Worm (Caenorhabditis elegans): ENCODE results near the gene cogc-4.

DNA sequence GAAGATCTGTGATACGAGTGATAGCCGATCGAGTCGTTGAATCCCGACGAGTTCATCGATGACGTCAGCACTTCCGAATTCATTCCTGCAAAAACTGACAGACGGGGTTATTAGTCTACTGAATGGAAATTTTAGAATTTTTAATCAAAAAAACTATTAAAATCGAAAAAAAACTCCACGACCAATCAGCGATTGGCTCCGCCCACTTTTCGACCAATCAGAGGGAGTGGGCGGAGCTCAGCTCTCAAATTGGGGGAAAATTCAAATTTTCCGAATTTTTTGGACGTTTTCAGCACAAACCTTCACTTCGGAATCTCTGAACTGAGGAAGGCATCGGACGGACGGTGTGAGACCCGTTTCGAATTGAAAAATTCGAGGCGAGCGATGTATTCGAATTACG is 30.3 kb upstream of the cogc-4 start:
- TF ChIP-seq lsy-2 (tag; optimal IDR thresholded peaks at IDR 0.05): no peak
- no peak for TF ChIP-seq snpc-4 (tag; optimal IDR thresholded peaks at IDR 0.05)
- TF ChIP-seq pha-4 (tag; optimal IDR thresholded peaks at IDR 0.05): no peak
- no peak for TF ChIP-seq lin-13 (tag; optimal IDR thresholded peaks at IDR 0.05)
- no peak for TF ChIP-seq nhr-237 (tag; optimal IDR thresholded peaks at IDR 0.05)
- no peak for TF ChIP-seq bed-3 (GFP tag; optimal IDR thresholded peaks at IDR 0.05)
- TF ChIP-seq mls-2 (tag; optimal IDR thresholded peaks at IDR 0.05): no peak
- no peak for TF ChIP-seq drap-1 (GFP tag; optimal IDR thresholded peaks at IDR 0.05)
- no peak for TF ChIP-seq nhr-76 (tag; optimal IDR thresholded peaks at IDR 0.05)
- no peak for TF ChIP-seq lin-32 (GFP tag; optimal IDR thresholded peaks at IDR 0.05)
- TF ChIP-seq nhr-28 (tag; optimal IDR thresholded peaks at IDR 0.05): no peak
- no peak for TF ChIP-seq flh-1 (GFP tag; optimal IDR thresholded peaks at IDR 0.05)
- no peak for TF ChIP-seq unc-62 (GFP tag; optimal IDR thresholded peaks at IDR 0.05)
- TF ChIP-seq ztf-11 (tag; optimal IDR thresholded peaks at IDR 0.05): no peak
